Fruit fly (Drosophila melanogaster) whole organism, embryonic: ENCODE results near the gene Cpr62Ba.
A peak's percentile ranks its signal among the peaks of the same experiment; 100 is the strongest.

Source experiments
- Abd-B ChIP-seq: fragments of 200-800 bp; sonication (Bioruptor generic); optimal IDR thresholded peaks from 2 replicates; lab custom pipeline; 2018; ENCODE audit warnings: missing biosample characterization, mild to moderate bottlenecking, missing genetic modification characterization, moderate library complexity
- Bgb ChIP-seq: fragments of 200-800 bp; sonication (Bioruptor generic); IDR thresholded peaks from 2 replicates; pipeline ENCODE4 v1.3.6; 2022; ENCODE audit warnings: missing biosample characterization, missing genetic modification characterization; ENCODE audit not compliant: partially characterized antibody
- CG10209 ChIP-seq: fragments of 200-800 bp; sonication (Bioruptor generic); optimal IDR thresholded peaks from 3 replicates; lab custom pipeline; 2017; ENCODE audit warnings: missing biosample characterization, mild to moderate bottlenecking, missing genetic modification characterization, missing genetic modification reagents
- CG10431 ChIP-seq: fragments of 200-800 bp; sonication (Bioruptor generic); optimal IDR thresholded peaks from 3 replicates; lab custom pipeline; 2018; ENCODE audit warnings: missing biosample characterization, mild to moderate bottlenecking, missing genetic modification characterization
- CG12104 ChIP-seq: fragments of 200-800 bp; sonication (Bioruptor generic); optimal IDR thresholded peaks from 3 replicates; lab custom pipeline; 2016; ENCODE audit warnings: missing biosample characterization, missing genetic modification characterization
- CG13624 ChIP-seq: fragments of 200-800 bp; sonication (Bioruptor generic); optimal IDR thresholded peaks from 2 replicates; lab custom pipeline; 2016; ENCODE audit warnings: missing biosample characterization, missing genetic modification characterization
- CG14710 ChIP-seq: fragments of 200-800 bp; sonication (Bioruptor generic); optimal IDR thresholded peaks from 3 replicates; lab custom pipeline; 2019; ENCODE audit warnings: missing biosample characterization, mild to moderate bottlenecking, missing genetic modification characterization, moderate library complexity
- CG15601 ChIP-seq: fragments of 200-800 bp; sonication (Bioruptor generic); optimal IDR thresholded peaks from 3 replicates; lab custom pipeline; 2019; ENCODE audit warnings: missing biosample characterization, mild to moderate bottlenecking, missing genetic modification characterization, moderate library complexity
- CG16813 ChIP-seq: fragments of 200-800 bp; sonication (Bioruptor generic); IDR thresholded peaks from 3 replicates; pipeline ENCODE4 v1.3.6; 2022; ENCODE audit warnings: missing biosample characterization, missing genetic modification characterization; ENCODE audit not compliant: partially characterized antibody
- CG30403 ChIP-seq: fragments of 200-800 bp; sonication (Bioruptor generic); optimal IDR thresholded peaks from 3 replicates; lab custom pipeline; 2016; ENCODE audit warnings: missing biosample characterization, missing genetic modification characterization
- CG31388 ChIP-seq: fragments of 200-800 bp; sonication (Bioruptor generic); optimal IDR thresholded peaks from 2 replicates; lab custom pipeline; 2016; ENCODE audit warnings: missing biosample characterization, missing genetic modification characterization
- CG42726 ChIP-seq: fragments of 200-800 bp; sonication (Bioruptor generic); IDR thresholded peaks from 2 replicates; pipeline ENCODE4 v1.3.6; 2022; ENCODE audit warnings: missing biosample characterization, missing genetic modification characterization; ENCODE audit not compliant: partially characterized antibody
- CG4424 ChIP-seq: fragments of 200-800 bp; sonication (Bioruptor generic); optimal IDR thresholded peaks from 3 replicates; lab custom pipeline; 2016; ENCODE audit warnings: missing biosample characterization, missing genetic modification characterization
- CG6175 ChIP-seq: fragments of 200-800 bp; sonication (Bioruptor generic); IDR thresholded peaks from 3 replicates; pipeline ENCODE4 v1.3.6; 2022; ENCODE audit warnings: missing biosample characterization, missing genetic modification characterization
- CG7271 ChIP-seq: fragments of 200-800 bp; sonication (Bioruptor generic); optimal IDR thresholded peaks from 2 replicates; lab custom pipeline; 2018; ENCODE audit warnings: missing biosample characterization, mild to moderate bottlenecking, missing genetic modification characterization, moderate library complexity
- CG7928 ChIP-seq: fragments of 200-800 bp; sonication (Bioruptor generic); optimal IDR thresholded peaks from 2 replicates; lab custom pipeline; 2017; ENCODE audit warnings: missing biosample characterization, mild to moderate bottlenecking, missing genetic modification characterization
- CG7963 ChIP-seq: fragments of 200-800 bp; sonication (Bioruptor generic); IDR thresholded peaks from 3 replicates; pipeline ENCODE4 v1.3.6; 2022; ENCODE audit warnings: missing biosample characterization, missing genetic modification characterization; ENCODE audit not compliant: partially characterized antibody
- CG8089 ChIP-seq: fragments of 200-800 bp; sonication (Bioruptor generic); optimal IDR thresholded peaks from 3 replicates; lab custom pipeline; 2016; ENCODE audit warnings: missing biosample characterization, missing genetic modification characterization
- CG8478 ChIP-seq: fragments of >200 bp; optimal IDR thresholded peaks from 2 replicates; lab custom pipeline; 2018
- CG9797 ChIP-seq: fragments of 200-800 bp; sonication (Bioruptor generic); optimal IDR thresholded peaks from 3 replicates; lab custom pipeline; 2018; ENCODE audit warnings: missing biosample characterization, mild to moderate bottlenecking, missing genetic modification characterization
- CoRest ChIP-seq: fragments of 200-800 bp; sonication (Bioruptor generic); optimal IDR thresholded peaks from 3 replicates; lab custom pipeline; 2018; ENCODE audit warnings: missing biosample characterization, mild to moderate bottlenecking, missing genetic modification characterization, moderate library complexity
- Fer2 ChIP-seq: fragments of 200-800 bp; sonication (Bioruptor generic); optimal IDR thresholded peaks from 2 replicates; lab custom pipeline; 2018; ENCODE audit warnings: missing biosample characterization, mild to moderate bottlenecking, missing genetic modification characterization, moderate library complexity
- Fer3 ChIP-seq: fragments of 200-800 bp; sonication (Bioruptor generic); optimal IDR thresholded peaks from 2 replicates; lab custom pipeline; 2018; ENCODE audit warnings: missing biosample characterization, mild to moderate bottlenecking, missing genetic modification characterization, moderate library complexity
- Lhr ChIP-seq: fragments of 200-800 bp; sonication (Bioruptor generic); optimal IDR thresholded peaks from 3 replicates; lab custom pipeline; 2017; ENCODE audit warnings: mild to moderate bottlenecking, missing biosample characterization, missing genetic modification reagents, missing genetic modification characterization
- MESR4 ChIP-seq: fragments of 200-800 bp; sonication (Bioruptor generic); optimal IDR thresholded peaks from 2 replicates; lab custom pipeline; 2018; ENCODE audit warnings: missing biosample characterization, mild to moderate bottlenecking, missing genetic modification characterization, moderate library complexity
- MTF-1 ChIP-seq: fragments of 200-800 bp; sonication (Bioruptor generic); optimal IDR thresholded peaks from 2 replicates; lab custom pipeline; 2018; ENCODE audit warnings: missing biosample characterization, mild to moderate bottlenecking, missing genetic modification characterization, borderline replicate concordance
- NfI ChIP-seq: fragments of 200-800 bp; sonication (Bioruptor generic); optimal IDR thresholded peaks from 3 replicates; lab custom pipeline; 2018; ENCODE audit warnings: missing biosample characterization, mild to moderate bottlenecking, missing genetic modification characterization, moderate library complexity
- Rx ChIP-seq: fragments of 200-800 bp; sonication (Bioruptor generic); IDR thresholded peaks from 2 replicates; pipeline ENCODE4 v1.3.6; 2022; ENCODE audit warnings: missing biosample characterization, missing genetic modification characterization
- Side ChIP-seq: fragments of 200-800 bp; sonication (Bioruptor generic); optimal IDR thresholded peaks from 2 replicates; lab custom pipeline; 2016; ENCODE audit warnings: missing biosample characterization, missing genetic modification characterization
- Xbp1 ChIP-seq: fragments of 200-800 bp; sonication (Bioruptor generic); optimal IDR thresholded peaks from 3 replicates; lab custom pipeline; 2016; ENCODE audit warnings: missing biosample characterization, mild to moderate bottlenecking, missing genetic modification characterization
- ato ChIP-seq: fragments of 200-800 bp; sonication (Bioruptor generic); IDR thresholded peaks from 2 replicates; pipeline ENCODE4 v1.3.6; 2022; ENCODE audit warnings: missing biosample characterization, missing genetic modification characterization; ENCODE audit not compliant: partially characterized antibody
- bsh ChIP-seq, 2 experiments: fragments of 200-800 bp; sonication (Bioruptor generic); optimal IDR thresholded peaks; 2 replicates each; lab custom pipeline; 2017 to 2018; ENCODE audit warnings: mild to moderate bottlenecking in 2 of 2, missing biosample characterization in 2 of 2, missing genetic modification characterization in 2 of 2, moderate library complexity in 1 of 2
- cg ChIP-seq: fragments of 200-800 bp; sonication (Bioruptor generic); optimal IDR thresholded peaks from 3 replicates; lab custom pipeline; 2019; ENCODE audit warnings: missing biosample characterization, mild to moderate bottlenecking, missing genetic modification characterization, moderate library complexity
- dysf ChIP-seq: fragments of 200-800 bp; sonication (Bioruptor generic); IDR thresholded peaks from 3 replicates; pipeline ENCODE4 v1.3.6; 2022; ENCODE audit warnings: missing biosample characterization, missing genetic modification characterization
- insv ChIP-seq, 2 experiments: fragments of 200-800 bp; sonication (Bioruptor generic); optimal IDR thresholded peaks; 3 replicates each; lab custom pipeline; 2016 to 2018; ENCODE audit warnings: missing biosample characterization in 2 of 2, missing genetic modification characterization in 2 of 2
- klu ChIP-seq: fragments of 200-800 bp; sonication (Bioruptor generic); IDR thresholded peaks from 2 replicates; pipeline ENCODE4 v1.3.6; 2022; ENCODE audit warnings: missing biosample characterization, missing genetic modification characterization
- knrl ChIP-seq: fragments of 200-800 bp; sonication (Bioruptor generic); IDR thresholded peaks from 3 replicates; pipeline ENCODE4 v1.3.6; 2022; ENCODE audit warnings: missing biosample characterization, missing genetic modification characterization; ENCODE audit not compliant: partially characterized antibody
- mam ChIP-seq: fragments of 200-800 bp; sonication (Bioruptor generic); optimal IDR thresholded peaks from 3 replicates; lab custom pipeline; 2016; ENCODE audit warnings: missing biosample characterization, missing genetic modification characterization
- nerfin-2 ChIP-seq: fragments of 200-800 bp; sonication (Bioruptor generic); IDR thresholded peaks from 2 replicates; pipeline ENCODE4 v1.3.6; 2022; ENCODE audit warnings: missing biosample characterization, missing genetic modification characterization; ENCODE audit not compliant: partially characterized antibody
- onecut ChIP-seq: fragments of 200-800 bp; sonication (Bioruptor generic); IDR thresholded peaks from 2 replicates; pipeline ENCODE4 v1.3.6; 2022; ENCODE audit warnings: missing biosample characterization, missing genetic modification characterization
- org-1 ChIP-seq: fragments of 200-800 bp; sonication (Bioruptor generic); optimal IDR thresholded peaks from 2 replicates; lab custom pipeline; 2017; ENCODE audit warnings: missing biosample characterization, missing genetic modification characterization
- p53 ChIP-seq: fragments of 200-800 bp; sonication (Bioruptor generic); optimal IDR thresholded peaks from 2 replicates; lab custom pipeline; 2016; ENCODE audit warnings: missing biosample characterization, missing genetic modification characterization
- phol ChIP-seq: fragments of 200-800 bp; sonication (Bioruptor generic); optimal IDR thresholded peaks from 3 replicates; lab custom pipeline; 2018; ENCODE audit warnings: missing biosample characterization, mild to moderate bottlenecking, missing genetic modification characterization, moderate library complexity
- pzg ChIP-seq: fragments of 200-800 bp; sonication (Bioruptor generic); optimal IDR thresholded peaks from 3 replicates; lab custom pipeline; 2018; ENCODE audit warnings: missing biosample characterization, mild to moderate bottlenecking, missing genetic modification characterization, moderate library complexity
- sc ChIP-seq, 3 experiments: fragments of >200 bp in 2 of 3; fragments of 200-800 bp in 1 of 3; sonication (Bioruptor generic) in 1 of 3; optimal IDR thresholded peaks; 2 replicates in 2 of 3; 3 replicates in 1 of 3; lab custom pipeline; 2017; ENCODE audit warnings: mild to moderate bottlenecking in 1 of 3, missing biosample characterization in 1 of 3, missing genetic modification characterization in 1 of 3, missing genetic modification reagents in 1 of 3
- sd ChIP-seq: fragments of 200-800 bp; sonication (Bioruptor generic); optimal IDR thresholded peaks from 3 replicates; lab custom pipeline; 2018; ENCODE audit warnings: missing biosample characterization, mild to moderate bottlenecking, missing genetic modification characterization, moderate library complexity
- ssp ChIP-seq: fragments of 200-800 bp; sonication (Bioruptor generic); IDR thresholded peaks from 2 replicates; pipeline ENCODE4 v1.3.6; 2022; ENCODE audit warnings: missing biosample characterization, missing genetic modification characterization

Cpr62Ba gene

DNA sequence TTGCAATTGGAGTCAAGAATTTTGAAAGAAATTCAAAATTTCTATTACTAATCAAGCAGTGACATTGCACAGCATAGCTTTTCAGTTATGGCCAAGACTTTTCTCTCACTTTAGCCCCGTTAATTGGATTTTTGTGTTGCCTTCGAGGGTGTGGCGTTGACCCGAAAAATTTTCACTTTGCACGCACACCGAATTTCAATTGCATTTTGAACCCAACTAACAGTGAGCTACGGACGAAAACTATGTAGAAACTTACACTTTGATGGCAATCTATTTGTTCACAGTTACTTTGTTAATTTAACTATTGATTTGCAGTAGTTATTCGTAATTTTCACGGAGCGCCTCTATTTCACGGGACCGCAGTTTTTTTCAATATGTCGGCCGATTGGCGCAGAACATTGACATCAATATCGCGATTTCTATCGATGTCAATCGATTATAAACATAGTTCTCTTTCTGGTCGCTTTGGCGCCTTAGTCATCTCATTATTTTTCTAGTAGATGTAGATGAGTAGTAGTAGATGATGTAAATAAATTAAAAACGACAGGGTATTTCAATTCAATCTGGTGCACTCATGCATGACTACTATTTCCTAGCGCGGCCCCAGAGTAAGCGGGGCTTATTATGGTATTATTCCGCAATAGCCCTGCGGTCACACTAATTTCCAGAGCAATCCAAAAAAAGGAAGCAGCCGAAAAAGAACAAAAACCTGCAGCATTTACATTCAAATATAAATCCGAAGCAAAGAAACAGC, 36.5 kb downstream of the Cpr62Ba start, which contains the start of the genes alpha-Spec, dlt and Cdc37 (continued):
- TF ChIP-seq CG4424 (GFP tag; lab: Kevin White, UChicago) (peak; percentile 24), org-1 (GFP tag; lab: Kevin White, UChicago) (no peak), CG10209 (GFP tag; lab: Kevin White, UChicago) (peak; percentile 2), bsh (GFP tag; optimal IDR thresholded peaks at IDR 0.05; lab: Kevin White, UChicago) (peak; percentile 15 to 58), CG15601 (tag; lab: Kevin White, UChicago) (peak; percentile 26), p53 (peak; percentile 47), sd (no peak), CG9797 (GFP tag; lab: Kevin White, UChicago) (peak; percentile 88), pzg (peak; percentile 84), nerfin-2 (GFP tag; lab: Robert Waterston, UW) (peak; percentile 77), dysf (GFP tag; lab: Robert Waterston, UW) (0 out of 3 replicates have a peak, but pooled peaks have one; percentile 16), mam (peak; percentile 41), NfI (GFP tag; lab: Kevin White, UChicago) (peak; percentile 35), CG7928 (GFP tag; lab: Kevin White, UChicago) (peak; percentile 34), Abd-B (no peak), CG14710 (tag; lab: Kevin White, UChicago) (peak; percentile 78), sc (optimal IDR thresholded peaks at IDR 0.05; lab: Kevin White, UChicago) (no peak), sc (GFP tag; optimal IDR thresholded peaks at IDR 0.05; lab: Kevin White, UChicago) (no peak), CG42726 (GFP tag; lab: Robert Waterston, UW) (peak; percentile 66), MESR4 (GFP tag; lab: Kevin White, UChicago) (peak; percentile 63), CG31388 (GFP tag; lab: Kevin White, UChicago) (no peak), insv (GFP tag; optimal IDR thresholded peaks at IDR 0.05; lab: Kevin White, UChicago) (peak in 1 of 2 experiments; percentile 4), knrl (peak; percentile 78), klu (GFP tag; lab: Robert Waterston, UW) (no peak), Bgb (peak; percentile 79), CG16813 (GFP tag; lab: Robert Waterston, UW) (peak; percentile 80), ssp (GFP tag; lab: Robert Waterston, UW) (0 out of 2 replicates have a peak, but pooled peaks have one; percentile 19), CG7271 (tag; lab: Kevin White, UChicago) (peak; percentile 54), CG30403 (GFP tag; lab: Kevin White, UChicago) (peak; percentile 20), CG7963 (GFP tag; lab: Robert Waterston, UW) (peak; percentile 79), cg (GFP tag; lab: Kevin White, UChicago) (peak; percentile 75), CG6175 (GFP tag; lab: Robert Waterston, UW) (no peak), ato (GFP tag; lab: Robert Waterston, UW) (peak; percentile 59), CG10431 (peak; percentile 59), CG12104 (GFP tag; lab: Kevin White, UChicago) (no peak), CG13624 (peak; percentile 68), Side (GFP tag; lab: Kevin White, UChicago) (peak; percentile 30), CG8478 (lab: Kevin White, UChicago) (no peak), Xbp1 (GFP tag; lab: Kevin White, UChicago) (peak; percentile 17), Lhr (GFP tag; lab: Kevin White, UChicago) (no peak), CG8089 (peak; percentile 9), MTF-1 (GFP tag; lab: Kevin White, UChicago) (peak; percentile 15), Rx (no peak), onecut (peak; percentile 67), Fer3 (tag; lab: Kevin White, UChicago) (peak; percentile 24), phol (tag; lab: Kevin White, UChicago) (peak; percentile 99), Fer2 (no peak), CoRest (tag; lab: Kevin White, UChicago) (peak; percentile 20)
